Worm (Caenorhabditis elegans): Measurements from ENCODE around the gene C35B1.3.

The C35B1.3 gene

DNA sequence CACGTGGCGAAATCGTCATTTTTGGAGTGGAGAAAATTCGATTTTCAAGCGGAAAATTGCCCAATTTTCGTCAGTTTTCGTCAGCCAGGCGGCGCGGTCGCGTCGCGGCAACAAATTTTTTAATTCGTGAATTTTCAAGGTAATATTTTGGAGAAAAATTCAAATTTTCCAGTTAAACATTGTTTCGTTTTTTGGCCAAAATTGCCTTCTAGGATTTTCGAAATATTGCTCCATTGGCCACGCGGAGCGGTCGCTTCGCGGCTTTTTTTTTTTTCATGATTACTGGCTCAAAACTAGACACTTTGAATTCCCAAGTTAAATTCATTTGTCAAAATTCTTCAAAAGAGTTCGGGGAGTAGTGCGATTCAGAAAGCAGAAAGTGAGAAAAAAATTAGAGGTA is 33.3 kb upstream of the C35B1.3 start (continued):
- TF ChIP-seq ztf-22 (GFP tag; optimal IDR thresholded peaks at IDR 0.05) (no peak), K12H6.12 (tag; optimal IDR thresholded peaks at IDR 0.05) (no peak), madf-10 (tag; optimal IDR thresholded peaks at IDR 0.05) (no peak), nfya-1 (tag; optimal IDR thresholded peaks at IDR 0.05; ENCODE audit: borderline replicate concordance, insufficient read depth) (no peak), chd-7 (tag; optimal IDR thresholded peaks at IDR 0.05) (no peak), lsl-1 (GFP tag; optimal IDR thresholded peaks at IDR 0.05) (peak; percentile 33), ekl-4 (GFP tag; IDR thresholded peaks at IDR 0.05) (peak; percentile 69), D2030.7 (GFP tag; IDR thresholded peaks at IDR 0.05) (peak; percentile 38; the same call in 1 of the 2 replicates), rec-8 (tag; optimal IDR thresholded peaks at IDR 0.05) (no peak), snpc-1.3 (tag; optimal IDR thresholded peaks at IDR 0.05; ENCODE audit: insufficient read depth) (no peak), aptf-2 (GFP tag; conservative IDR thresholded peaks at IDR 0.05) (no peak), zfh-2 (GFP tag; conservative IDR thresholded peaks at IDR 0.05) (no peak), bed-1 (GFP tag; IDR thresholded peaks at IDR 0.05) (no peak), nhr-179 (tag; optimal IDR thresholded peaks at IDR 0.05) (no peak), mcd-1 (GFP tag; IDR thresholded peaks at IDR 0.05) (peak; percentile 27; the same call in 1 of the 2 replicates), F57C9.4 (tag; optimal IDR thresholded peaks at IDR 0.05) (no peak), F23B12.7 (tag; optimal IDR thresholded peaks at IDR 0.05; ENCODE audit: insufficient read depth) (no peak), T07F8.4 (tag; optimal IDR thresholded peaks at IDR 0.05) (no peak), aptf-3 (GFP tag; IDR thresholded peaks at IDR 0.05) (no peak), unc-62 (GFP tag; optimal IDR thresholded peaks at IDR 0.05) (no peak), lsy-27 (tag; optimal IDR thresholded peaks at IDR 0.05; ENCODE audit: borderline replicate concordance, insufficient read depth) (no peak), Y95B8A.8 (GFP tag; IDR thresholded peaks at IDR 0.05) (peak; percentile 58; the same call in 1 of the 2 replicates), hsf-1 (GFP tag; IDR thresholded peaks at IDR 0.05) (peak; percentile 74), akir-1 (GFP tag; optimal IDR thresholded peaks at IDR 0.05) (no peak), C17E4.6 (GFP tag; IDR thresholded peaks at IDR 0.05) (peak; percentile 68; the same call in 1 of the 2 replicates), snpc-3.4 (tag; optimal IDR thresholded peaks at IDR 0.05) (peak; percentile 49), nfya-2 (GFP tag; IDR thresholded peaks at IDR 0.05) (no peak), let-526 (GFP tag; IDR thresholded peaks at IDR 0.05) (no peak), Y53F4B.3 (GFP tag; IDR thresholded peaks at IDR 0.05) (no peak), snpc-4 (GFP tag; optimal IDR thresholded peaks at IDR 0.05) (no peak), snpc-4 (tag; optimal IDR thresholded peaks at IDR 0.05) (peak in 1 of 4 experiments; percentile 33), him-1 (tag; optimal IDR thresholded peaks at IDR 0.05) (peak; percentile 57), B0035.1 (tag; optimal IDR thresholded peaks at IDR 0.05) (no peak), F57A8.1 (GFP tag; optimal IDR thresholded peaks at IDR 0.05) (no peak), madf-6 (GFP tag; IDR thresholded peaks at IDR 0.05) (peak; percentile 76), Y67H2A.10 (GFP tag; conservative IDR thresholded peaks at IDR 0.05) (no peak), hlh-26 (GFP tag; conservative IDR thresholded peaks at IDR 0.05) (no peak), sptf-2 (GFP tag; optimal IDR thresholded peaks at IDR 0.05) (no peak), lin-26 (GFP tag; IDR thresholded peaks at IDR 0.05) (peak; percentile 80), athp-1 (tag; optimal IDR thresholded peaks at IDR 0.05) (peak; percentile 86), atf-7 (tag; optimal IDR thresholded peaks at IDR 0.05) (no peak), nhr-80 (tag; optimal IDR thresholded peaks at IDR 0.05) (no peak), attf-6 (GFP tag; IDR thresholded peaks at IDR 0.05) (peak; percentile 74), nhr-27 (tag; optimal IDR thresholded peaks at IDR 0.05) (no peak), T26A5.8 (tag; optimal IDR thresholded peaks at IDR 0.05) (no peak), F49E8.2 (tag; optimal IDR thresholded peaks at IDR 0.05; ENCODE audit: insufficient read depth) (peak; percentile 43), hlh-12 (tag; optimal IDR thresholded peaks at IDR 0.05) (no peak), hmg-1.2 (GFP tag; IDR thresholded peaks at IDR 0.05) (peak; percentile 38)

All from whole organism, young adult.